Worm (Caenorhabditis elegans) whole organism, late embryonic: ENCODE measurements around the gene fil-2.
A peak's percentile ranks its signal among the peaks of the same experiment; 100 is the strongest.

Source experiments
- K09A11.1 ChIP-seq: sonication (generic microtip); optimal IDR thresholded peaks from 2 replicates; lab custom pipeline; 2017; ENCODE audit warnings: antibody characterized with exemption, mild to moderate bottlenecking, missing genetic modification characterization, missing compliant biosample characterization; ENCODE audit not compliant: insufficient read depth
- T23F11.4 ChIP-seq: fragments of 200-800 bp; sonication (Bioruptor generic); optimal IDR thresholded peaks from 2 replicates; lab custom pipeline; 2018; ENCODE audit warnings: mild to moderate bottlenecking, missing genetic modification characterization, missing compliant biosample characterization
- ahr-1 ChIP-seq: sonication (generic microtip); optimal IDR thresholded peaks from 2 replicates; lab custom pipeline; 2016; ENCODE audit warnings: missing genetic modification characterization, missing compliant biosample characterization
- ama-1 ChIP-seq: fragments of 150-350 bp; optimal IDR thresholded peaks from 2 replicates; lab custom pipeline; 2014
- ceh-14 ChIP-seq: sonication (generic microtip); optimal IDR thresholded peaks from 2 replicates; lab custom pipeline; 2016; ENCODE audit warnings: missing genotype, missing genetic modification characterization, missing compliant biosample characterization
- ceh-2 ChIP-seq: sonication (generic microtip); optimal IDR thresholded peaks from 2 replicates; lab custom pipeline; 2016; ENCODE audit warnings: missing genotype, missing genetic modification characterization, missing compliant biosample characterization
- ceh-22 ChIP-seq: sonication (generic microtip); optimal IDR thresholded peaks from 2 replicates; lab custom pipeline; 2017; ENCODE audit warnings: missing biosample characterization, missing genetic modification characterization
- ceh-30 ChIP-seq: fragments of 150-350 bp; optimal IDR thresholded peaks from 2 replicates; lab custom pipeline; 2014; ENCODE audit warnings: missing biosample characterization, missing genetic modification characterization
- ceh-45 ChIP-seq: fragments of 200-800 bp; sonication (Bioruptor generic); IDR thresholded peaks from 2 replicates; pipeline ENCODE4 v1.3.6; 2022; ENCODE audit warnings: missing genetic modification reagents, missing genetic modification characterization, missing compliant biosample characterization
- ceh-48 ChIP-seq: sonication (generic microtip); optimal IDR thresholded peaks from 2 replicates; lab custom pipeline; 2016; ENCODE audit warnings: missing genetic modification characterization, inconsistent platforms, missing compliant biosample characterization
- ceh-6 ChIP-seq: fragments of 200-800 bp; sonication (Bioruptor generic); optimal IDR thresholded peaks from 2 replicates; lab custom pipeline; 2018; ENCODE audit warnings: mild to moderate bottlenecking, missing genetic modification characterization, missing compliant biosample characterization
- ceh-9 ChIP-seq: sonication (generic microtip); optimal IDR thresholded peaks from 2 replicates; lab custom pipeline; 2016; ENCODE audit warnings: mild to moderate bottlenecking, missing genetic modification characterization, inconsistent platforms, missing compliant biosample characterization
- che-1 ChIP-seq: sonication (generic microtip); optimal IDR thresholded peaks from 2 replicates; lab custom pipeline; 2016; ENCODE audit warnings: mild to moderate bottlenecking, missing genetic modification characterization, missing compliant biosample characterization
- dmd-4 ChIP-seq: sonication (generic microtip); optimal IDR thresholded peaks from 2 replicates; lab custom pipeline; 2016; ENCODE audit warnings: borderline replicate concordance, missing genetic modification characterization, missing compliant biosample characterization
- elt-2 ChIP-seq: sonication (generic microtip); optimal IDR thresholded peaks from 2 replicates; lab custom pipeline; 2016; ENCODE audit warnings: missing genetic modification reagents, missing genetic modification characterization, missing compliant biosample characterization
- elt-4 ChIP-seq: sonication (generic microtip); optimal IDR thresholded peaks from 2 replicates; lab custom pipeline; 2016; ENCODE audit warnings: missing genetic modification characterization, missing compliant biosample characterization
- gmeb-2 ChIP-seq: sonication (generic microtip); optimal IDR thresholded peaks from 2 replicates; lab custom pipeline; 2016; ENCODE audit warnings: missing genetic modification characterization, inconsistent platforms, missing compliant biosample characterization
- hlh-13 ChIP-seq: fragments of 200-800 bp; sonication (Bioruptor generic); optimal IDR thresholded peaks from 2 replicates; lab custom pipeline; 2018; ENCODE audit warnings: mild to moderate bottlenecking, missing genetic modification characterization, missing compliant biosample characterization
- hlh-30 ChIP-seq: sonication (generic microtip); optimal IDR thresholded peaks from 2 replicates; lab custom pipeline; 2017; ENCODE audit warnings: antibody characterized with exemption, missing genetic modification characterization, missing compliant biosample characterization; ENCODE audit not compliant: insufficient read depth
- hlh-6 ChIP-seq: sonication (generic microtip); optimal IDR thresholded peaks from 2 replicates; lab custom pipeline; 2016; ENCODE audit warnings: missing genotype, missing genetic modification characterization, missing compliant biosample characterization
- lim-6 ChIP-seq: sonication (generic microtip); optimal IDR thresholded peaks from 2 replicates; lab custom pipeline; 2016; ENCODE audit warnings: missing genetic modification characterization, missing compliant biosample characterization
- nfya-1 ChIP-seq: sonication (generic microtip); optimal IDR thresholded peaks from 2 replicates; lab custom pipeline; 2017; ENCODE audit warnings: missing genetic modification characterization, mild to moderate bottlenecking, missing compliant biosample characterization, antibody characterized with exemption, moderate library complexity
- nhr-232 ChIP-seq: sonication (generic microtip); optimal IDR thresholded peaks from 2 replicates; lab custom pipeline; 2016; ENCODE audit warnings: missing genetic modification characterization, missing compliant biosample characterization
- npax-4 ChIP-seq: sonication (generic microtip); optimal IDR thresholded peaks from 2 replicates; lab custom pipeline; 2016; ENCODE audit warnings: missing genetic modification characterization, missing compliant biosample characterization
- odd-2 ChIP-seq: sonication (generic microtip); optimal IDR thresholded peaks from 2 replicates; lab custom pipeline; 2017; ENCODE audit warnings: antibody characterized with exemption, mild to moderate bottlenecking, missing genetic modification characterization, missing compliant biosample characterization
- pat-9 ChIP-seq: fragments of 200-800 bp; sonication (Bioruptor generic); optimal IDR thresholded peaks from 2 replicates; lab custom pipeline; 2018; ENCODE audit warnings: mild to moderate bottlenecking, missing genetic modification characterization, moderate library complexity, missing compliant biosample characterization
- pax-1 ChIP-seq: fragments of 150-350 bp; optimal IDR thresholded peaks from 2 replicates; lab custom pipeline; 2014; ENCODE audit warnings: missing biosample characterization, missing genetic modification characterization
- ref-2 ChIP-seq: sonication (generic microtip); optimal IDR thresholded peaks from 2 replicates; lab custom pipeline; 2016; ENCODE audit warnings: missing genetic modification characterization, missing compliant biosample characterization
- sox-4 ChIP-seq: sonication (generic microtip); optimal IDR thresholded peaks from 2 replicates; lab custom pipeline; 2017; ENCODE audit warnings: mild to moderate bottlenecking, missing genetic modification characterization, inconsistent platforms, missing compliant biosample characterization
- tbx-2 ChIP-seq: sonication (generic microtip); optimal IDR thresholded peaks from 2 replicates; lab custom pipeline; 2016; ENCODE audit warnings: missing genetic modification characterization, missing compliant biosample characterization
- ttx-3 ChIP-seq: sonication (generic microtip); optimal IDR thresholded peaks from 2 replicates; lab custom pipeline; 2016; ENCODE audit warnings: missing genetic modification reagents, missing genetic modification characterization, missing compliant biosample characterization
- unc-3 ChIP-seq, 2 experiments: fragments of 200-800 bp in 1 of 2; sonication (Bioruptor generic) in 1 of 2; sonication (generic microtip) in 1 of 2; conservative IDR thresholded peaks in 1 of 2; optimal IDR thresholded peaks in 1 of 2; 2 replicates each; pipeline versions ENCODE4 v1.3.6 to Lab custom; 2016 to 2022; ENCODE audit warnings: missing compliant biosample characterization in 2 of 2, missing genetic modification characterization in 2 of 2, missing genetic modification reagents in 1 of 2
- unc-42 ChIP-seq: sonication (generic microtip); optimal IDR thresholded peaks from 2 replicates; lab custom pipeline; 2016; ENCODE audit warnings: missing genotype, missing genetic modification characterization, missing compliant biosample characterization
- unc-55 ChIP-seq: sonication (generic microtip); optimal IDR thresholded peaks from 2 replicates; lab custom pipeline; 2017; ENCODE audit warnings: missing biosample characterization, missing genetic modification reagents, missing genetic modification characterization
- unc-86 ChIP-seq: sonication (generic microtip); optimal IDR thresholded peaks from 2 replicates; lab custom pipeline; 2016; ENCODE audit warnings: missing genetic modification characterization, missing compliant biosample characterization

Gene fil-2

ce11 chrV:6246454-6246981 is 32.3 kb upstream of the fil-2 start, which contains the start of gene dmd-7 (continued):
- peak; percentile 63 for TF ChIP-seq nfya-1 (tag; lab: Kevin White, UChicago)
- TF ChIP-seq lim-6 = no peak
- peak; percentile 3 for TF ChIP-seq ceh-2 (tag; lab: Kevin White, UChicago)
- TF ChIP-seq ceh-9 (tag; lab: Kevin White, UChicago) = no peak
- TF ChIP-seq ref-2 (tag; lab: Kevin White, UChicago) = peak; percentile 70
- TF ChIP-seq tbx-2 (tag; lab: Kevin White, UChicago) = peak; percentile 76
- no peak for TF ChIP-seq nhr-232 (tag; lab: Kevin White, UChicago)
- TF ChIP-seq unc-3 (GFP tag; conservative IDR thresholded peaks at IDR 0.05; lab: Robert Waterston, UW) = no peak
- TF ChIP-seq unc-3 (tag; optimal IDR thresholded peaks at IDR 0.05; lab: Kevin White, UChicago) = no peak
- TF ChIP-seq che-1 (tag; lab: Kevin White, UChicago) = no peak
- TF ChIP-seq ceh-45 (GFP tag; lab: Robert Waterston, UW) = no peak
- no peak for TF ChIP-seq ceh-30 (tag; lab: Kevin White, UChicago)
- TF ChIP-seq hlh-6 = peak; percentile 38
- no peak for TF ChIP-seq ama-1 (lab: Kevin White, UChicago)
- TF ChIP-seq elt-4 (tag; lab: Kevin White, UChicago) = no peak
- TF ChIP-seq T23F11.4 (GFP tag; lab: Kevin White, UChicago) = no peak
- TF ChIP-seq hlh-30 = peak; percentile 78
- TF ChIP-seq K09A11.1 (tag; lab: Kevin White, UChicago) = no peak
- no peak for TF ChIP-seq hlh-13 (GFP tag; lab: Kevin White, UChicago)
- TF ChIP-seq dmd-4 (tag; lab: Kevin White, UChicago) = no peak
- no peak for TF ChIP-seq gmeb-2 (tag; lab: Kevin White, UChicago)
- TF ChIP-seq, all 69 proteins: peak for 20

ce11 chrV:6247397-6247796 is 31.4 kb upstream of the fil-2 start:
- TF ChIP-seq elt-2 = peak; percentile 15
- TF ChIP-seq pat-9 (tag; lab: Kevin White, UChicago) = no peak
- TF ChIP-seq elt-4 (tag; lab: Kevin White, UChicago) = no peak

- TF ChIP-seq ceh-14 (no peak), pax-1 (tag; lab: Kevin White, UChicago) (no peak), unc-42 (tag; lab: Kevin White, UChicago) (no peak), ceh-30 (tag; lab: Kevin White, UChicago) (no peak), ttx-3 (tag; lab: Kevin White, UChicago) (no peak), npax-4 (no peak), pat-9 (tag; lab: Kevin White, UChicago) (no peak), hlh-13 (GFP tag; lab: Kevin White, UChicago) (no peak), odd-2 (tag; lab: Kevin White, UChicago) (no peak), ceh-48 (tag; lab: Kevin White, UChicago) (no peak), ahr-1 (tag; lab: Kevin White, UChicago) (no peak), unc-55 (no peak), elt-4 (tag; lab: Kevin White, UChicago) (no peak), ceh-45 (GFP tag; lab: Robert Waterston, UW) (no peak), ama-1 (lab: Kevin White, UChicago) (no peak), ceh-6 (GFP tag; lab: Kevin White, UChicago) (no peak)
These were observed 30.1 kb upstream of the fil-2 start for ce11 chrV:6248714-6249113.

- TF ChIP-seq unc-86 (tag; lab: Kevin White, UChicago) = no peak
- no peak for TF ChIP-seq unc-42 (tag; lab: Kevin White, UChicago)
- TF ChIP-seq sox-4 = no peak
- no peak for TF ChIP-seq unc-3 (GFP tag; conservative IDR thresholded peaks at IDR 0.05; lab: Robert Waterston, UW)
- no peak for TF ChIP-seq unc-3 (tag; optimal IDR thresholded peaks at IDR 0.05; lab: Kevin White, UChicago)
- TF ChIP-seq ceh-22 (tag; lab: Kevin White, UChicago) = no peak
- no peak for TF ChIP-seq ama-1 (lab: Kevin White, UChicago)
These were observed 29.7 kb upstream of the fil-2 start for ce11 chrV:6249135-6249534.
